Fruit fly (Drosophila melanogaster) whole organism, wandering third instar larva: ENCODE measurements around the gene CG9121.

ENCODE experiments used
- CG9705 ChIP-seq: fragments of 200-800 bp; sonication (Bioruptor generic); optimal IDR thresholded peaks from 2 replicates; lab custom pipeline; 2018; ENCODE audit warnings: missing biosample characterization, mild to moderate bottlenecking, missing genetic modification characterization
- CrebA ChIP-seq: fragments of 200-800 bp; sonication (Bioruptor generic); optimal IDR thresholded peaks from 2 replicates; lab custom pipeline; 2016; ENCODE audit warnings: missing biosample characterization, mild to moderate bottlenecking, missing genetic modification characterization, borderline replicate concordance
- Dfd ChIP-seq: fragments of >200 bp; optimal IDR thresholded peaks from 2 replicates; lab custom pipeline; 2017; ENCODE audit warnings: missing biosample characterization, missing genetic modification characterization
- Dif ChIP-seq: fragments of 200-275, 200-300 bp; sonication (Bioruptor generic); optimal IDR thresholded peaks from 2 replicates; lab custom pipeline; 2018; ENCODE audit warnings: missing biosample characterization, missing genetic modification characterization; ENCODE audit not compliant: partially characterized antibody
- HLH106 ChIP-seq: fragments of 200-800 bp; optimal IDR thresholded peaks from 3 replicates; lab custom pipeline; 2019; ENCODE audit warnings: missing biosample characterization, mild to moderate bottlenecking, missing genetic modification characterization, moderate library complexity
- Hr78 ChIP-seq: fragments of >200 bp; optimal IDR thresholded peaks from 2 replicates; lab custom pipeline; 2017; ENCODE audit warnings: missing biosample characterization, missing genetic modification characterization
- Hr83 ChIP-seq: fragments of 200-300 bp; sonication (Bioruptor generic); optimal IDR thresholded peaks from 2 replicates; lab custom pipeline; 2016; ENCODE audit warnings: missing biosample characterization, mild to moderate bottlenecking, missing genetic modification characterization, moderate library complexity; ENCODE audit not compliant: poor library complexity, severe bottlenecking
- Jra ChIP-seq: sonication (Bioruptor generic); optimal IDR thresholded peaks from 2 replicates; lab custom pipeline; 2016; ENCODE audit warnings: missing biosample characterization, missing genetic modification characterization
- Mio ChIP-seq: sonication (Bioruptor generic); optimal IDR thresholded peaks from 2 replicates; lab custom pipeline; 2016; ENCODE audit warnings: missing biosample characterization, missing genetic modification characterization
- Myc ChIP-seq: fragments of >200 bp; optimal IDR thresholded peaks from 2 replicates; lab custom pipeline; 2017
- N ChIP-seq: fragments of >200 bp; optimal IDR thresholded peaks from 2 replicates; lab custom pipeline; 2018; ENCODE audit warnings: missing biosample characterization, missing external identifiers, missing genetic modification characterization
- OdsH ChIP-seq: fragments of 200-800 bp; sonication (Bioruptor generic); optimal IDR thresholded peaks from 2 replicates; lab custom pipeline; 2016; ENCODE audit warnings: missing biosample characterization, mild to moderate bottlenecking, missing genetic modification characterization
- Rel ChIP-seq, 2 experiments: fragments of 200-800 bp; sonication (Bioruptor generic) in 1 of 2; optimal IDR thresholded peaks; 2 replicates in 1 of 2; 3 replicates in 1 of 2; lab custom pipeline; 2016 to 2019; ENCODE audit warnings: mild to moderate bottlenecking in 2 of 2, missing biosample characterization in 2 of 2, missing genetic modification characterization in 2 of 2, moderate library complexity in 1 of 2
- Sp1 ChIP-seq: fragments of 200-800 bp; sonication (Bioruptor generic); optimal IDR thresholded peaks from 3 replicates; lab custom pipeline; 2019; ENCODE audit warnings: missing biosample characterization, mild to moderate bottlenecking, missing genetic modification characterization, moderate library complexity
- Vsx2 ChIP-seq: fragments of 200-300, 225-300 bp; sonication (Bioruptor generic); optimal IDR thresholded peaks from 2 replicates; lab custom pipeline; 2018; ENCODE audit warnings: missing biosample characterization, missing genetic modification characterization; ENCODE audit not compliant: partially characterized antibody
- br ChIP-seq: fragments of 200-800 bp; sonication (Bioruptor generic); optimal IDR thresholded peaks from 2 replicates; lab custom pipeline; 2016; ENCODE audit warnings: missing biosample characterization, missing genetic modification characterization
- brk ChIP-seq: fragments of 200-800 bp; sonication (Bioruptor generic); optimal IDR thresholded peaks from 2 replicates; lab custom pipeline; 2016; ENCODE audit warnings: missing biosample characterization, mild to moderate bottlenecking, missing genetic modification characterization
- dl ChIP-seq, 2 experiments: fragments of 175-275, 200-275 bp in 1 of 2; fragments of 200-275 bp in 1 of 2; sonication (Bioruptor generic); optimal IDR thresholded peaks; lab custom pipeline; 2018; ENCODE audit warnings: mild to moderate bottlenecking in 2 of 2, missing biosample characterization in 2 of 2, missing genetic modification characterization in 2 of 2, moderate library complexity in 2 of 2; ENCODE audit not compliant: partially characterized antibody in 2 of 2, insufficient read depth in 1 of 2
- dmrt93B ChIP-seq: fragments of 200-800 bp; sonication (Bioruptor generic); optimal IDR thresholded peaks from 2 replicates; lab custom pipeline; 2018; ENCODE audit warnings: missing biosample characterization, mild to moderate bottlenecking, missing genetic modification characterization
- dsf ChIP-seq: sonication (Bioruptor generic); optimal IDR thresholded peaks from 2 replicates; lab custom pipeline; 2016; ENCODE audit warnings: missing biosample characterization, missing genetic modification characterization, borderline replicate concordance
- ey ChIP-seq: fragments of 200-800 bp; sonication (Bioruptor generic); optimal IDR thresholded peaks from 2 replicates; lab custom pipeline; 2016; ENCODE audit warnings: missing biosample characterization, missing genetic modification characterization
- foxo ChIP-seq, 2 experiments: fragments of 200-800 bp; sonication (Bioruptor generic); optimal IDR thresholded peaks; 2 replicates in 1 of 2; 3 replicates in 1 of 2; lab custom pipeline; 2016 to 2017; ENCODE audit warnings: missing biosample characterization in 2 of 2, missing genetic modification characterization in 2 of 2
- fru ChIP-seq: fragments of 200-800 bp; sonication (Bioruptor generic); optimal IDR thresholded peaks from 3 replicates; lab custom pipeline; 2016; ENCODE audit warnings: missing biosample characterization, mild to moderate bottlenecking, missing genetic modification characterization
- h ChIP-seq: fragments of 200-800 bp; sonication (Bioruptor generic); optimal IDR thresholded peaks from 3 replicates; lab custom pipeline; 2016; ENCODE audit warnings: missing biosample characterization, mild to moderate bottlenecking, missing genetic modification characterization
- lola ChIP-seq: fragments of >200 bp; optimal IDR thresholded peaks from 2 replicates; lab custom pipeline; 2017; ENCODE audit warnings: missing biosample characterization, missing genetic modification characterization
- psq ChIP-seq: fragments of 200-800 bp; sonication (Bioruptor generic); optimal IDR thresholded peaks from 3 replicates; lab custom pipeline; 2017; ENCODE audit warnings: missing biosample characterization, mild to moderate bottlenecking, missing genetic modification characterization, moderate library complexity
- rgr ChIP-seq: fragments of 200-800 bp; sonication (Bioruptor generic); optimal IDR thresholded peaks from 3 replicates; lab custom pipeline; 2016; ENCODE audit warnings: missing biosample characterization, mild to moderate bottlenecking, missing genetic modification characterization
- sage ChIP-seq: fragments of 200-800 bp; sonication (Bioruptor generic); optimal IDR thresholded peaks from 2 replicates; lab custom pipeline; 2016; ENCODE audit warnings: missing biosample characterization, mild to moderate bottlenecking, missing genetic modification characterization
- sv ChIP-seq: fragments of 200-800 bp; sonication (Bioruptor generic); optimal IDR thresholded peaks from 3 replicates; lab custom pipeline; 2016; ENCODE audit warnings: missing biosample characterization, missing genetic modification characterization
- usp ChIP-seq: fragments of >200 bp; optimal IDR thresholded peaks from 2 replicates; lab custom pipeline; 2017; ENCODE audit warnings: missing biosample characterization, missing genetic modification characterization
- woc ChIP-seq: sonication (Bioruptor generic); optimal IDR thresholded peaks from 2 replicates; lab custom pipeline; 2016; ENCODE audit warnings: missing biosample characterization, mild to moderate bottlenecking, missing genetic modification characterization

The CG9121 gene

DNA sequence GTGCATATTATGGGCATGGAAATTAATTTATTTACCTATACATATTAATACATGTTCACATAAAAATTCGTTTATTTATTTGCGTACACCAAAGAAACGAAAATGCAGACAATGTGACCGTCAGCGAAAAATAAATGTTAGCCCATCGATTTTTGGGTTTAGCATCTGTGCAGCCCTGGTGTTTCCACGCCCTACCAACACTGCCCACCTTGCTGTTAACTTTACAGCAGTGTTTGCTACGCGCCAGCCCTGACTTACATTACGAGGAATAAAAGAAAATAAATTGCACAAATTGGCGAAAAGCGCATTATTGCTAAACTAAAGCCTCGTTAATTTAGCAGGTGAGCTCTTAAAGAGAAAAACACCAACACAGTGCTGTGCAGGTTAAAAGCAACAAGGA is 7.8 kb downstream of the CG9121 start, which contains the start of the genes CG33995, CG44000 and CG44001:
Gene CG33995, plus strand, starts transcription at position 228 of the 400 bp plus-strand sequence.
Gene CG44000, plus strand, starts transcription at position 228 of the 400 bp plus-strand sequence.
Gene CG44001, plus strand, starts transcription at position 228 of the 400 bp plus-strand sequence.
- peak; percentile 44 for TF ChIP-seq sage (GFP tag; lab: Kevin White, UChicago)
- TF ChIP-seq HLH106 (tag; lab: Kevin White, UChicago) = peak; percentile 48
- TF ChIP-seq h (GFP tag; lab: Kevin White, UChicago) = peak; percentile 51
- peak; percentile 52 for TF ChIP-seq CG9705
- TF ChIP-seq rgr (GFP tag; lab: Kevin White, UChicago) = peak; percentile 74
- TF ChIP-seq sv (GFP tag; lab: Kevin White, UChicago) = peak; percentile 42
- no peak for TF ChIP-seq lola (GFP tag; lab: Kevin White, UChicago)
- TF ChIP-seq Hr83 = peak; percentile 85
- peak; percentile 31 for TF ChIP-seq Jra (GFP tag; lab: Kevin White, UChicago)
- TF ChIP-seq Rel (GFP tag; optimal IDR thresholded peaks at IDR 0.05; lab: Kevin White, UChicago) = no peak
- TF ChIP-seq Rel (tag; optimal IDR thresholded peaks at IDR 0.05; lab: Kevin White, UChicago) = peak; percentile 57
- TF ChIP-seq fru (GFP tag; lab: Kevin White, UChicago) = peak; percentile 50
- peak; percentile 20 for TF ChIP-seq OdsH
- TF ChIP-seq Hr78 (GFP tag; lab: Kevin White, UChicago) = no peak
- TF ChIP-seq dmrt93B (GFP tag; lab: Kevin White, UChicago) = peak; percentile 5
- TF ChIP-seq psq = peak; percentile 7
- no peak for TF ChIP-seq Mio (GFP tag; lab: Kevin White, UChicago)
- peak in 1 of 2 experiments; percentile 74 for TF ChIP-seq foxo (GFP tag; optimal IDR thresholded peaks at IDR 0.05; lab: Kevin White, UChicago)
- no peak for TF ChIP-seq brk (GFP tag; lab: Kevin White, UChicago)
- peak; percentile 52 for TF ChIP-seq Sp1 (GFP tag; lab: Kevin White, UChicago)
- TF ChIP-seq br (GFP tag; lab: Kevin White, UChicago) = peak; percentile 61
- TF ChIP-seq Myc = no peak
- TF ChIP-seq ey (GFP tag; lab: Kevin White, UChicago) = peak; percentile 14
- TF ChIP-seq, all 38 proteins: peak for 17

DNA sequence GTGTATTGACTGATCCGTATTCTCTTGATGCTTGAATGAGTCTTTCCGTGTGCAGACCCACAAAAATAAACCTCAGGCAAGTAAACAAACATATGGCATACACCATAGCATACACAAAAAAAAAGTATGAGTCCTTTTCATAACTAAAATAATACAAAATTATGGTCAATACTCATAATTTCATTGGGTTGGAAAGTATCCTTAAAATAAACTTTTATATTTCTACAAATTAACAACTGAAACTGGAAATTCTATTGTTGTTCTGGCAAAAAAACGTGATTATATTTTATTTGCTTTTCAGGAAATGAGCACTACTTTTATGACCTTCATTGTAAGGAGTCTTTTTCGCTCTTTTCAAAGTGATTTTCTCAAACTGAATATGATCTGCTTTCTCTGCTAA is 8.8 kb downstream of the CG9121 start:
- TF ChIP-seq sage (GFP tag; lab: Kevin White, UChicago) (no peak), CrebA (GFP tag; lab: Kevin White, UChicago) (no peak), h (GFP tag; lab: Kevin White, UChicago) (no peak), psq (no peak), Vsx2 (no peak), Rel (GFP tag; optimal IDR thresholded peaks at IDR 0.05; lab: Kevin White, UChicago) (no peak), Rel (tag; optimal IDR thresholded peaks at IDR 0.05; lab: Kevin White, UChicago) (no peak), rgr (GFP tag; lab: Kevin White, UChicago) (no peak), N (no peak), Hr83 (no peak), Sp1 (GFP tag; lab: Kevin White, UChicago) (no peak), Hr78 (GFP tag; lab: Kevin White, UChicago) (no peak), woc (no peak), br (GFP tag; lab: Kevin White, UChicago) (no peak)

DNA sequence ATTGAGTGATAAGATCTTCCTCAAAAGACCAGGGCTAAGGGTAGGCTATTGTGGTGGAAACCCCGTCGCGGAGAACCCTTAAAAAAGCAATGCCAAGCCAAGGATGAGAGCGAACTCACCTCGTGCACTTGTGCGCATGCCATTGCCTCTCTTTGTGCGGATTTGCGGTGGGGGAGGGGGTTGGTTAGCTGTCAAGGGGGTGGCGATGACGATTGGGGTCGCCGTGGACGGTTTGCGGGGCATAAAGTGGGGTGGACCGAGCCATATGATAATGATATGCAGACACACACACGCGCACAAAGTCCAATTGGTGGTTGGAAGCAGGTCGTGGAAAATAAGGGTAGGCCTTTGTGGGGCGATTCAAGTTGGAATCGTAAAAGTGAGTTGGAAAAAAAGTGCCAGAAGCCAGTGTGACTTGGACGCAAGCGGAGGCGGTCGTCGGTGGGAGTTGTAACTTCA is 13.4 kb downstream of the CG9121 start, which contains the start of the genes CG14042 and SP555:
Gene CG14042, plus strand, starts transcription at position 308 of the 459 bp plus-strand sequence.
Gene SP555, plus strand, starts transcription at position 308 of the 459 bp plus-strand sequence.
- TF ChIP-seq usp (GFP tag; lab: Kevin White, UChicago) (no peak), Mio (GFP tag; lab: Kevin White, UChicago) (no peak), HLH106 (tag; lab: Kevin White, UChicago) (no peak)
- TF ChIP-seq, all 38 proteins: peak for 0

DNA sequence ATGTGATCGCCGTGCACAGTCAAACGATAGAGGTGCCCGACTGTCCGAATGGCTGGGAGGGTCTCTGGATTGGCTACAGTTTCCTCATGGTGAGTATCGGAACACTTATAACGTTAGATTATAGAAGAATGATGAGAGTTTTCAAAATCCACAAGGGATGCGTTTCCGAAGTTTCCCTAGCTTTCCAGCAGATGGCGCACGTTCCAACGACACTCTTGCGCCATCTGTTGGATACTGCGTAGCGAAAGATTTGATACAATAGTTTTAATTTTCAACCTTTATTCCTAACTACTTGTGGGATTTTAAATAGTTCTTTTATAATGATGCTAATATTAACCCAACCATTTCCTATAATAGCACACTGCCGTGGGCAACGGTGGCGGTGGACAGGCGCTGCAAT is 14.7 kb downstream of the CG9121 start:
- TF ChIP-seq brk (GFP tag; lab: Kevin White, UChicago) = no peak
- no peak for TF ChIP-seq dsf (GFP tag; lab: Kevin White, UChicago)
- no peak for TF ChIP-seq dl (GFP tag; optimal IDR thresholded peaks at IDR 0.05; lab: Kevin White, UChicago; ENCODE audit: insufficient read depth in 1 of 2, partially characterized antibody in 2 of 2)
- no peak for TF ChIP-seq foxo (GFP tag; optimal IDR thresholded peaks at IDR 0.05; lab: Kevin White, UChicago)
- TF ChIP-seq h (GFP tag; lab: Kevin White, UChicago) = no peak
- TF ChIP-seq, all 38 proteins: peak for 0

DNA sequence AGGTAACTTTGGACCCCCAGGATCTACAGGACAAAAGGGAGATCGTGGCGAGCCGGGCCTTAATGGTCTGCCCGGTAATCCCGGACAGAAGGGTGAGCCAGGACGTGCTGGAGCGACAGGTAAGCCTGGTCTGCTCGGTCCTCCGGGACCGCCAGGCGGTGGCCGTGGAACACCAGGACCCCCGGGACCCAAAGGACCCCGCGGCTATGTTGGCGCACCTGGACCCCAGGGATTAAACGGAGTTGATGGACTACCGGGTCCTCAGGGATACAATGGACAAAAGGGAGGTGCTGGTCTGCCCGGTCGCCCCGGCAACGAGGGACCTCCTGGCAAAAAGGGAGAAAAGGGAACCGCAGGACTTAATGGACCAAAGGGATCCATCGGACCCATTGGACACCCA is 19.0 kb downstream of the CG9121 start:
- TF ChIP-seq Dfd (GFP tag; lab: Kevin White, UChicago) (peak; percentile 96), Dif (GFP tag; lab: Kevin White, UChicago) (no peak)
